Worm (Caenorhabditis elegans) whole organism, L1 larva: ENCODE results near the gene Y44A6C.1.

ENCODE experiments used
- C04F5.9 ChIP-seq: sonication (generic microtip); optimal IDR thresholded peaks from 2 replicates; lab custom pipeline; 2016; ENCODE audit warnings: missing genetic modification characterization, missing compliant biosample characterization
- C16A3.4 ChIP-seq: fragments of 150-350 bp; optimal IDR thresholded peaks from 2 replicates; lab custom pipeline; 2014; ENCODE audit warnings: missing biosample characterization, missing genetic modification characterization
- C34B4.2 ChIP-seq: sonication (generic microtip); optimal IDR thresholded peaks from 2 replicates; lab custom pipeline; 2017; ENCODE audit warnings: mild to moderate bottlenecking, missing genetic modification characterization, missing compliant biosample characterization
- aha-1 ChIP-seq: fragments of 150-350 bp; optimal IDR thresholded peaks from 2 replicates; lab custom pipeline; 2014; ENCODE audit warnings: missing biosample characterization, missing genetic modification characterization
- ama-1 ChIP-seq: fragments of 150-350 bp; optimal IDR thresholded peaks from 2 replicates; lab custom pipeline; 2014
- blmp-1 ChIP-seq: fragments of 150-350 bp; optimal IDR thresholded peaks from 2 replicates; lab custom pipeline; 2014; ENCODE audit warnings: missing biosample characterization, missing genetic modification characterization
- ceh-63 ChIP-seq: fragments of 200-800 bp; sonication (Bioruptor generic); optimal IDR thresholded peaks from 2 replicates; lab custom pipeline; 2018; ENCODE audit warnings: mild to moderate bottlenecking, missing genetic modification characterization, missing compliant biosample characterization
- ceh-8 ChIP-seq: fragments of 200-800 bp; sonication (Bioruptor generic); optimal IDR thresholded peaks from 2 replicates; lab custom pipeline; 2018; ENCODE audit warnings: mild to moderate bottlenecking, missing genetic modification characterization, moderate library complexity, missing compliant biosample characterization
- ces-1 ChIP-seq: fragments of 150-350 bp; optimal IDR thresholded peaks from 2 replicates; lab custom pipeline; 2014; ENCODE audit warnings: missing biosample characterization, missing genetic modification reagents, missing genetic modification characterization
- dsc-1 ChIP-seq: sonication (generic microtip); optimal IDR thresholded peaks from 2 replicates; lab custom pipeline; 2016; ENCODE audit warnings: mild to moderate bottlenecking, missing genetic modification characterization, missing compliant biosample characterization
- egl-13 ChIP-seq: sonication (generic microtip); optimal IDR thresholded peaks from 2 replicates; lab custom pipeline; 2016; ENCODE audit warnings: missing genotype, missing genetic modification reagents, missing genetic modification characterization, missing compliant biosample characterization
- elt-3 ChIP-seq, 6 experiments: fragments of 150-350 bp in 1 of 6; sonication (generic microtip); optimal IDR thresholded peaks; 2 replicates each; lab custom pipeline; 2017 to 2018; ENCODE audit warnings: missing biosample characterization in 6 of 6, missing genetic modification characterization in 6 of 6, inconsistent platforms in 1 of 6
- ets-5 ChIP-seq: fragments of 200-800 bp; sonication (Bioruptor generic); IDR thresholded peaks from 2 replicates; pipeline ENCODE4 v1.3.6; 2022; ENCODE audit warnings: missing genetic modification characterization, missing compliant biosample characterization
- fkh-10 ChIP-seq: sonication (generic microtip); optimal IDR thresholded peaks from 2 replicates; lab custom pipeline; 2017; ENCODE audit warnings: missing biosample characterization, missing genetic modification reagents, missing genetic modification characterization
- fkh-4 ChIP-seq: sonication (generic microtip); optimal IDR thresholded peaks from 2 replicates; lab custom pipeline; 2016; ENCODE audit warnings: missing compliant biosample characterization, missing genetic modification characterization, borderline replicate concordance
- fkh-8 ChIP-seq: sonication (generic microtip); optimal IDR thresholded peaks from 2 replicates; lab custom pipeline; 2016; ENCODE audit warnings: mild to moderate bottlenecking, missing genetic modification characterization, missing compliant biosample characterization
- grh-1 ChIP-seq: fragments of 200-800 bp; sonication (Bioruptor generic); IDR thresholded peaks from 2 replicates; pipeline ENCODE4 v1.3.6; 2022; ENCODE audit warnings: missing genetic modification reagents, missing genetic modification characterization, missing compliant biosample characterization
- irx-1 ChIP-seq: sonication (generic microtip); optimal IDR thresholded peaks from 2 replicates; lab custom pipeline; 2016; ENCODE audit warnings: missing genetic modification characterization, missing compliant biosample characterization
- jun-1 ChIP-seq: fragments of 150-350 bp; optimal IDR thresholded peaks from 2 replicates; lab custom pipeline; 2014; ENCODE audit warnings: missing biosample characterization, missing genetic modification reagents, missing genetic modification characterization
- lin-14 ChIP-seq: fragments of 200-800 bp; sonication (Bioruptor generic); optimal IDR thresholded peaks from 2 replicates; lab custom pipeline; 2018; ENCODE audit warnings: mild to moderate bottlenecking, missing genetic modification characterization, moderate library complexity, missing compliant biosample characterization
- lin-39 ChIP-seq: fragments of 150-350 bp; optimal IDR thresholded peaks from 2 replicates; lab custom pipeline; 2014; ENCODE audit warnings: missing biosample characterization, missing genetic modification reagents, missing genetic modification characterization
- lsy-2 ChIP-seq, 2 experiments: fragments of 150-350 bp; optimal IDR thresholded peaks; 2 replicates each; lab custom pipeline; 2014; ENCODE audit warnings: missing biosample characterization in 2 of 2, missing genetic modification characterization in 2 of 2
- mab-9 ChIP-seq: fragments of 200-800 bp; sonication (Bioruptor generic); IDR thresholded peaks from 2 replicates; pipeline ENCODE4 v1.3.6; 2022; ENCODE audit warnings: missing genetic modification reagents, missing genetic modification characterization, missing compliant biosample characterization
- mdl-1 ChIP-seq, 2 experiments: fragments of 150-350 bp; optimal IDR thresholded peaks; 2 replicates each; lab custom pipeline; 2014 to 2017; ENCODE audit warnings: missing biosample characterization in 2 of 2, missing genetic modification characterization in 2 of 2, inconsistent platforms in 1 of 2
- mef-2 ChIP-seq: fragments of 150-350 bp; optimal IDR thresholded peaks from 2 replicates; lab custom pipeline; 2014; ENCODE audit warnings: missing biosample characterization, missing genetic modification characterization
- mep-1 ChIP-seq: fragments of 150-350 bp; optimal IDR thresholded peaks from 2 replicates; lab custom pipeline; 2014; ENCODE audit warnings: missing biosample characterization, missing genetic modification characterization
- nhr-12 ChIP-seq: sonication (generic microtip); optimal IDR thresholded peaks from 2 replicates; lab custom pipeline; 2017; ENCODE audit warnings: missing biosample characterization, missing genetic modification characterization
- nhr-19 ChIP-seq: fragments of 200-800 bp; sonication (Bioruptor generic); conservative IDR thresholded peaks from 2 replicates; pipeline ENCODE4 v1.3.6; 2022; ENCODE audit warnings: missing genetic modification characterization, missing compliant biosample characterization
- nhr-28 ChIP-seq: fragments of 150-350 bp; optimal IDR thresholded peaks from 2 replicates; lab custom pipeline; 2014; ENCODE audit warnings: missing biosample characterization, missing genetic modification characterization
- nhr-47 ChIP-seq: sonication (generic microtip); optimal IDR thresholded peaks from 2 replicates; lab custom pipeline; 2016; ENCODE audit warnings: mild to moderate bottlenecking, missing genetic modification characterization, moderate library complexity, missing compliant biosample characterization
- nhr-71 ChIP-seq: sonication (generic microtip); optimal IDR thresholded peaks from 2 replicates; lab custom pipeline; 2016; ENCODE audit warnings: mild to moderate bottlenecking, missing genetic modification characterization, moderate library complexity, missing compliant biosample characterization
- nhr-77 ChIP-seq: fragments of 150-350 bp; optimal IDR thresholded peaks from 2 replicates; lab custom pipeline; 2014; ENCODE audit warnings: missing biosample characterization, missing genetic modification characterization
- nhr-84 ChIP-seq: sonication (generic microtip); optimal IDR thresholded peaks from 2 replicates; lab custom pipeline; 2017; ENCODE audit warnings: missing biosample characterization, missing genetic modification characterization
- nhr-85 ChIP-seq: sonication (generic microtip); peaks from one replicate; lab custom pipeline; 2016; ENCODE audit warnings: missing genetic modification characterization, inconsistent platforms, missing compliant biosample characterization
- pqm-1 ChIP-seq: sonication (generic microtip); optimal IDR thresholded peaks from 3 replicates; lab custom pipeline; 2017; ENCODE audit warnings: missing biosample characterization, missing genetic modification characterization
- rnt-1 ChIP-seq: sonication (generic microtip); optimal IDR thresholded peaks from 2 replicates; lab custom pipeline; 2016; ENCODE audit warnings: mild to moderate bottlenecking, missing genetic modification characterization, moderate library complexity, missing compliant biosample characterization
- skn-1 ChIP-seq: fragments of 150-350 bp; optimal IDR thresholded peaks from 2 replicates; lab custom pipeline; 2014; ENCODE audit warnings: missing biosample characterization, missing genetic modification characterization
- snpc-4 ChIP-seq: fragments of 150-350 bp; optimal IDR thresholded peaks from 2 replicates; lab custom pipeline; 2014; ENCODE audit warnings: missing biosample characterization, missing genetic modification characterization
- sptf-1 ChIP-seq: fragments of 150-350 bp; optimal IDR thresholded peaks from 2 replicates; lab custom pipeline; 2014; ENCODE audit warnings: missing biosample characterization, missing genetic modification characterization
- sup-37 ChIP-seq: fragments of 200-800 bp; sonication (Bioruptor generic); optimal IDR thresholded peaks from 2 replicates; lab custom pipeline; 2018; ENCODE audit warnings: mild to moderate bottlenecking, missing genetic modification characterization, missing compliant biosample characterization
- tbx-2 ChIP-seq: sonication (generic microtip); optimal IDR thresholded peaks from 2 replicates; lab custom pipeline; 2016; ENCODE audit warnings: missing genetic modification characterization, missing compliant biosample characterization
- unc-130 ChIP-seq: fragments of 150-350 bp; optimal IDR thresholded peaks from 2 replicates; lab custom pipeline; 2017; ENCODE audit warnings: missing biosample characterization, missing genetic modification characterization, inconsistent platforms
- unc-62 ChIP-seq: fragments of 150-350 bp; optimal IDR thresholded peaks from 2 replicates; lab custom pipeline; 2014; ENCODE audit warnings: missing biosample characterization, missing genetic modification reagents, missing genetic modification characterization
- unc-86 ChIP-seq: sonication (generic microtip); optimal IDR thresholded peaks from 2 replicates; lab custom pipeline; 2016; ENCODE audit warnings: missing genetic modification characterization, missing compliant biosample characterization
- unc-98 ChIP-seq: fragments of 200-800 bp; sonication (Bioruptor generic); IDR thresholded peaks from 2 replicates; pipeline ENCODE4 v1.3.6; 2022; ENCODE audit warnings: missing genetic modification characterization, missing compliant biosample characterization
- xbp-1 ChIP-seq: sonication (generic microtip); optimal IDR thresholded peaks from 2 replicates; lab custom pipeline; 2016; ENCODE audit warnings: missing genetic modification characterization, missing compliant biosample characterization
- zag-1 ChIP-seq: fragments of 150-350 bp; optimal IDR thresholded peaks from 2 replicates; lab custom pipeline; 2014; ENCODE audit warnings: missing biosample characterization, missing genetic modification characterization
- ztf-11 ChIP-seq, 2 experiments: sonication (generic microtip); optimal IDR thresholded peaks; 2 replicates each; lab custom pipeline; 2016 to 2017; ENCODE audit warnings: missing genetic modification characterization in 2 of 2, missing biosample characterization in 1 of 2, missing compliant biosample characterization in 1 of 2
- ztf-4 ChIP-seq: fragments of 150-350 bp; optimal IDR thresholded peaks from 2 replicates; lab custom pipeline; 2014; ENCODE audit warnings: missing biosample characterization, missing genetic modification characterization

Y44A6C.1 gene

DNA sequence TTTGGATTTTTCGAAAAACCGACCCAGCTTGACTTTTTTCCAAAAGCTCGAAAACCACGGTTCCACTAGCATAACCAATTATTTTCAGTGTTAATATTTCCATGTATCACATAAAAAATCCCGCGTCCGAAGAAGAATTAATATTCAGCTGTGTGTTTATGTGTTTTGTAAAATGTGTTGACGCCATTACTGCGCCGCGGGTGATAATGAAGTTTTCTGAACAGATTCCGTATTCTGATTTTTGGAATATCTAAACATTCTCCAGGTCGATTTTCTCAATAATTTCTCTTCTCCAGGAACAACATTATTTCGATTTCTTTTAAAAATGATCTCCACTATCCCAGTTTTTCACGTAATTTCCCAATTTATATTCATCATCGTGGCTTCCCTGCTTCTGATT lies 20.9 kb downstream of the Y44A6C.1 start, which contains the start of gene srxa-6:
srxa-6 (plus strand) TSS at position 301 of the 400 bp plus-strand sequence.
- TF ChIP-seq nhr-12 (tag; lab: Kevin White, UChicago) (no peak), nhr-85 (tag; lab: Kevin White, UChicago) (no peak), nhr-77 (tag; lab: Kevin White, UChicago) (no peak), sup-37 (GFP tag; lab: Kevin White, UChicago) (no peak), mef-2 (no peak), unc-62 (GFP tag; lab: Kevin White, UChicago) (no peak), mep-1 (tag; lab: Kevin White, UChicago) (no peak), snpc-4 (tag; lab: Kevin White, UChicago) (no peak), mdl-1 (tag; optimal IDR thresholded peaks at IDR 0.05; lab: Kevin White, UChicago) (no peak), ztf-4 (tag; lab: Kevin White, UChicago) (no peak), nhr-84 (tag; lab: Kevin White, UChicago) (no peak), elt-3 (tag; optimal IDR thresholded peaks at IDR 0.05; lab: Kevin White, UChicago) (no peak)
- TF ChIP-seq, all 84 proteins: peak for 0

DNA sequence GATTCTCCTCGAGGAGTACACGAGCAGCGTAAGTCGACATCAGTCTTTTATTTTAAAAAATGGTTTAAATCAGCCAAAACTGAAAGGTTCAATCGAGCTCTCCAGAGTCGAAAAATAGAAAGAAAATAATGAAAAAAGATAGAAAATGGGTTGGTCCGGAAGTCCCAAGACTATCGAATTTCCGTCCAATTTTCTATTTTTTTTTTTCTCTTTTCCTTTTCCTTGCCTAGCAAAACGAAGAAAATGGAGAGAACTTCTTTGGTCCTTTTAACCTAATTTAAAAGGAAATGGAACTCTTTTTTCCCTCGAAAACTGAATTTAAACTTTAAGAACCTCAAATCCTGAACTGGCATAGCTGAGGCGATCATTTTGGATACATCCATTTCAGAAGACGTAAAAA lies 25.7 kb downstream of the Y44A6C.1 start:
- TF ChIP-seq nhr-12 (tag; lab: Kevin White, UChicago) (no peak), skn-1 (tag; lab: Kevin White, UChicago) (no peak), sptf-1 (tag; lab: Kevin White, UChicago) (no peak), pqm-1 (tag; lab: Kevin White, UChicago) (no peak), ceh-63 (GFP tag; lab: Kevin White, UChicago) (no peak), ets-5 (GFP tag; lab: Robert Waterston, UW) (no peak), sup-37 (GFP tag; lab: Kevin White, UChicago) (no peak), zag-1 (tag; lab: Kevin White, UChicago) (no peak), tbx-2 (tag; lab: Kevin White, UChicago) (peak; percentile 7), unc-62 (GFP tag; lab: Kevin White, UChicago) (no peak), nhr-47 (tag; lab: Kevin White, UChicago) (no peak), lin-39 (tag; lab: Kevin White, UChicago) (no peak), ces-1 (GFP tag; lab: Kevin White, UChicago) (peak; percentile 33), ztf-11 (tag; optimal IDR thresholded peaks at IDR 0.05; lab: Kevin White, UChicago) (no peak), C34B4.2 (tag; lab: Kevin White, UChicago) (no peak), fkh-10 (peak; percentile 65), unc-130 (tag; lab: Kevin White, UChicago) (no peak), irx-1 (peak; percentile 2), C04F5.9 (no peak), aha-1 (tag; lab: Kevin White, UChicago) (no peak), C16A3.4 (tag; lab: Kevin White, UChicago) (no peak), snpc-4 (tag; lab: Kevin White, UChicago) (no peak)

DNA sequence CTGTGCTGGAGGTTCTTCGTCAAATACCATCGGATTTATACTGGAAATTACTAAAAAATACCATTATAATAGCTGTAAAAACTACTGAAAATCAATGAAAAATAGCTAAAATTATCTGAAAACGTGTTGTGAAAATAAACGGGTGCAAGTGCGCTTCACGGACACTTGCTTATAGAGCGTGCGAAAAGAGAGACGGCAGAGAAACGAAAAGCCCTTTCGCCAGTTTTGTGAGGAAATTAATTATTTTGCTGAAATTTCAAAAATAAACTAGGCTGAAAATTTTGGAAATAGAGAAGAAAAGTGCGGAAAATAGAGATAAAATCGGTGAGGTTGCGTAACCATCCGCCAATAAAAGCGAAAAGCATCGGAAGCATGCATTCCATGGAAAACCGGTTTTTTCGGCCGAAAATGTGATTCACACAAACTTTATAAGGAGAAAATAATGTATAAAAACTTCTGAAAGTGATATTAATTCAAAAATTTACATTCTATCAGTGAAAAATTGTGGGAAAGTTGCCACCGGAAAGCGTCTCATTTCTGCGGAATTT lies 30.6 kb downstream of the Y44A6C.1 start, which contains the start of gene dnj-25:
dnj-25 (minus strand) TSS at position 57 of the 548 bp plus-strand sequence.
- TF ChIP-seq grh-1 (peak; percentile 62), nhr-84 (tag; lab: Kevin White, UChicago) (no peak), skn-1 (tag; lab: Kevin White, UChicago) (peak; percentile 37), nhr-71 (tag; lab: Kevin White, UChicago) (peak; percentile 35), aha-1 (tag; lab: Kevin White, UChicago) (no peak), C16A3.4 (tag; lab: Kevin White, UChicago) (peak; percentile 7), nhr-19 (GFP tag; lab: Robert Waterston, UW) (no peak), jun-1 (no peak), lin-14 (GFP tag; lab: Kevin White, UChicago) (peak; percentile 47), ceh-8 (no peak), xbp-1 (tag; lab: Kevin White, UChicago) (no peak), egl-13 (no peak), tbx-2 (tag; lab: Kevin White, UChicago) (no peak), fkh-8 (no peak), rnt-1 (tag; lab: Kevin White, UChicago) (no peak), lsy-2 (tag; optimal IDR thresholded peaks at IDR 0.05; lab: Kevin White, UChicago) (peak; percentile 37 to 52), blmp-1 (tag; lab: Kevin White, UChicago) (peak; percentile 95), C04F5.9 (no peak), ama-1 (lab: Kevin White, UChicago) (no peak), mdl-1 (tag; optimal IDR thresholded peaks at IDR 0.05; lab: Kevin White, UChicago) (no peak), unc-86 (tag; lab: Kevin White, UChicago) (no peak), irx-1 (no peak), dsc-1 (tag; lab: Kevin White, UChicago) (no peak), unc-98 (GFP tag; lab: Robert Waterston, UW) (no peak), sup-37 (GFP tag; lab: Kevin White, UChicago) (no peak), fkh-4 (tag; lab: Kevin White, UChicago) (no peak), nhr-28 (tag; lab: Kevin White, UChicago) (no peak), mab-9 (GFP tag; lab: Robert Waterston, UW) (no peak), ztf-4 (tag; lab: Kevin White, UChicago) (no peak)
